Worm (Caenorhabditis elegans): ENCODE measurements around the gene F54B3.1.

ce11 chrII:10204428-10205049, 46.5 kb upstream of the F54B3.1 start:
- TF ChIP-seq sea-1 (GFP tag; conservative IDR thresholded peaks at IDR 0.05) (no peak), flt-1 (GFP tag; IDR thresholded peaks at IDR 0.05) (no peak), ama-1 (optimal IDR thresholded peaks at IDR 0.05) (no peak), hmbx-1 (tag; optimal IDR thresholded peaks at IDR 0.05) (no peak), tbx-37 (GFP tag; conservative IDR thresholded peaks at IDR 0.05) (no peak), tbx-11 (GFP tag; IDR thresholded peaks at IDR 0.05) (no peak), aly-1 (tag; optimal IDR thresholded peaks at IDR 0.05) (no peak), hmg-4 (GFP tag; optimal IDR thresholded peaks at IDR 0.05) (no peak), pes-1 (GFP tag; IDR thresholded peaks at IDR 0.05) (no peak), scrt-1 (GFP tag; IDR thresholded peaks at IDR 0.05) (no peak)
